Fruit fly (Drosophila melanogaster) whole organism, wandering third instar larva: ENCODE results near the gene CG13386.

Experiments
- Abd-B ChIP-seq: fragments of >200 bp; optimal IDR thresholded peaks from 2 replicates; lab custom pipeline; 2017; ENCODE audit warnings: missing biosample characterization, missing genetic modification characterization
- CG32264 ChIP-seq: fragments of 200-800 bp; sonication (Bioruptor generic); optimal IDR thresholded peaks from 2 replicates; lab custom pipeline; 2016; ENCODE audit warnings: missing biosample characterization, missing genetic modification characterization
- CG9705 ChIP-seq: fragments of 200-800 bp; sonication (Bioruptor generic); optimal IDR thresholded peaks from 2 replicates; lab custom pipeline; 2018; ENCODE audit warnings: missing biosample characterization, mild to moderate bottlenecking, missing genetic modification characterization
- CrebA ChIP-seq: fragments of 200-800 bp; sonication (Bioruptor generic); optimal IDR thresholded peaks from 2 replicates; lab custom pipeline; 2016; ENCODE audit warnings: missing biosample characterization, mild to moderate bottlenecking, missing genetic modification characterization, borderline replicate concordance
- Dfd ChIP-seq: fragments of >200 bp; optimal IDR thresholded peaks from 2 replicates; lab custom pipeline; 2017; ENCODE audit warnings: missing biosample characterization, missing genetic modification characterization
- Dif ChIP-seq: fragments of 200-275, 200-300 bp; sonication (Bioruptor generic); optimal IDR thresholded peaks from 2 replicates; lab custom pipeline; 2018; ENCODE audit warnings: missing biosample characterization, missing genetic modification characterization; ENCODE audit not compliant: partially characterized antibody
- GATAd ChIP-seq: sonication (Bioruptor generic); optimal IDR thresholded peaks from 2 replicates; lab custom pipeline; 2016; ENCODE audit warnings: missing biosample characterization, missing genetic modification characterization
- HLH106 ChIP-seq: fragments of 200-800 bp; optimal IDR thresholded peaks from 3 replicates; lab custom pipeline; 2019; ENCODE audit warnings: missing biosample characterization, mild to moderate bottlenecking, missing genetic modification characterization, moderate library complexity
- Hnf4 ChIP-seq: fragments of 200-800 bp; sonication (Bioruptor generic); optimal IDR thresholded peaks from 2 replicates; lab custom pipeline; 2016; ENCODE audit warnings: missing biosample characterization, mild to moderate bottlenecking, missing genetic modification characterization
- Hr78 ChIP-seq: fragments of >200 bp; optimal IDR thresholded peaks from 2 replicates; lab custom pipeline; 2017; ENCODE audit warnings: missing biosample characterization, missing genetic modification characterization
- Hr83 ChIP-seq: fragments of 200-300 bp; sonication (Bioruptor generic); optimal IDR thresholded peaks from 2 replicates; lab custom pipeline; 2016; ENCODE audit warnings: missing biosample characterization, mild to moderate bottlenecking, missing genetic modification characterization, moderate library complexity; ENCODE audit not compliant: poor library complexity, severe bottlenecking
- Jra ChIP-seq: sonication (Bioruptor generic); optimal IDR thresholded peaks from 2 replicates; lab custom pipeline; 2016; ENCODE audit warnings: missing biosample characterization, missing genetic modification characterization
- Mio ChIP-seq: sonication (Bioruptor generic); optimal IDR thresholded peaks from 2 replicates; lab custom pipeline; 2016; ENCODE audit warnings: missing biosample characterization, missing genetic modification characterization
- Myc ChIP-seq: fragments of >200 bp; optimal IDR thresholded peaks from 2 replicates; lab custom pipeline; 2017
- N ChIP-seq: fragments of >200 bp; optimal IDR thresholded peaks from 2 replicates; lab custom pipeline; 2018; ENCODE audit warnings: missing biosample characterization, missing external identifiers, missing genetic modification characterization
- OdsH ChIP-seq: fragments of 200-800 bp; sonication (Bioruptor generic); optimal IDR thresholded peaks from 2 replicates; lab custom pipeline; 2016; ENCODE audit warnings: missing biosample characterization, mild to moderate bottlenecking, missing genetic modification characterization
- Rel ChIP-seq, 2 experiments: fragments of 200-800 bp; sonication (Bioruptor generic) in 1 of 2; optimal IDR thresholded peaks; 2 replicates in 1 of 2; 3 replicates in 1 of 2; lab custom pipeline; 2016 to 2019; ENCODE audit warnings: mild to moderate bottlenecking in 2 of 2, missing biosample characterization in 2 of 2, missing genetic modification characterization in 2 of 2, moderate library complexity in 1 of 2
- Sp1 ChIP-seq: fragments of 200-800 bp; sonication (Bioruptor generic); optimal IDR thresholded peaks from 3 replicates; lab custom pipeline; 2019; ENCODE audit warnings: missing biosample characterization, mild to moderate bottlenecking, missing genetic modification characterization, moderate library complexity
- Vsx2 ChIP-seq: fragments of 200-300, 225-300 bp; sonication (Bioruptor generic); optimal IDR thresholded peaks from 2 replicates; lab custom pipeline; 2018; ENCODE audit warnings: missing biosample characterization, missing genetic modification characterization; ENCODE audit not compliant: partially characterized antibody
- br ChIP-seq: fragments of 200-800 bp; sonication (Bioruptor generic); optimal IDR thresholded peaks from 2 replicates; lab custom pipeline; 2016; ENCODE audit warnings: missing biosample characterization, missing genetic modification characterization
- brk ChIP-seq: fragments of 200-800 bp; sonication (Bioruptor generic); optimal IDR thresholded peaks from 2 replicates; lab custom pipeline; 2016; ENCODE audit warnings: missing biosample characterization, mild to moderate bottlenecking, missing genetic modification characterization
- dl ChIP-seq, 2 experiments: fragments of 175-275, 200-275 bp in 1 of 2; fragments of 200-275 bp in 1 of 2; sonication (Bioruptor generic); optimal IDR thresholded peaks; lab custom pipeline; 2018; ENCODE audit warnings: mild to moderate bottlenecking in 2 of 2, missing biosample characterization in 2 of 2, missing genetic modification characterization in 2 of 2, moderate library complexity in 2 of 2; ENCODE audit not compliant: partially characterized antibody in 2 of 2, insufficient read depth in 1 of 2
- dmrt93B ChIP-seq: fragments of 200-800 bp; sonication (Bioruptor generic); optimal IDR thresholded peaks from 2 replicates; lab custom pipeline; 2018; ENCODE audit warnings: missing biosample characterization, mild to moderate bottlenecking, missing genetic modification characterization
- dsf ChIP-seq: sonication (Bioruptor generic); optimal IDR thresholded peaks from 2 replicates; lab custom pipeline; 2016; ENCODE audit warnings: missing biosample characterization, missing genetic modification characterization, borderline replicate concordance
- ey ChIP-seq: fragments of 200-800 bp; sonication (Bioruptor generic); optimal IDR thresholded peaks from 2 replicates; lab custom pipeline; 2016; ENCODE audit warnings: missing biosample characterization, missing genetic modification characterization
- foxo ChIP-seq, 2 experiments: fragments of 200-800 bp; sonication (Bioruptor generic); optimal IDR thresholded peaks; 2 replicates in 1 of 2; 3 replicates in 1 of 2; lab custom pipeline; 2016 to 2017; ENCODE audit warnings: missing biosample characterization in 2 of 2, missing genetic modification characterization in 2 of 2
- fru ChIP-seq: fragments of 200-800 bp; sonication (Bioruptor generic); optimal IDR thresholded peaks from 3 replicates; lab custom pipeline; 2016; ENCODE audit warnings: missing biosample characterization, mild to moderate bottlenecking, missing genetic modification characterization
- h ChIP-seq: fragments of 200-800 bp; sonication (Bioruptor generic); optimal IDR thresholded peaks from 3 replicates; lab custom pipeline; 2016; ENCODE audit warnings: missing biosample characterization, mild to moderate bottlenecking, missing genetic modification characterization
- jim ChIP-seq: fragments of 175-275, 200-325 bp; sonication (Bioruptor generic); optimal IDR thresholded peaks from 2 replicates; lab custom pipeline; 2016; ENCODE audit warnings: missing biosample characterization, mild to moderate bottlenecking, missing genetic modification characterization
- lola ChIP-seq: fragments of >200 bp; optimal IDR thresholded peaks from 2 replicates; lab custom pipeline; 2017; ENCODE audit warnings: missing biosample characterization, missing genetic modification characterization
- pan ChIP-seq: fragments of >200 bp; optimal IDR thresholded peaks from 2 replicates; lab custom pipeline; 2017
- psq ChIP-seq: fragments of 200-800 bp; sonication (Bioruptor generic); optimal IDR thresholded peaks from 3 replicates; lab custom pipeline; 2017; ENCODE audit warnings: missing biosample characterization, mild to moderate bottlenecking, missing genetic modification characterization, moderate library complexity
- rgr ChIP-seq: fragments of 200-800 bp; sonication (Bioruptor generic); optimal IDR thresholded peaks from 3 replicates; lab custom pipeline; 2016; ENCODE audit warnings: missing biosample characterization, mild to moderate bottlenecking, missing genetic modification characterization
- sage ChIP-seq: fragments of 200-800 bp; sonication (Bioruptor generic); optimal IDR thresholded peaks from 2 replicates; lab custom pipeline; 2016; ENCODE audit warnings: missing biosample characterization, mild to moderate bottlenecking, missing genetic modification characterization
- sv ChIP-seq: fragments of 200-800 bp; sonication (Bioruptor generic); optimal IDR thresholded peaks from 3 replicates; lab custom pipeline; 2016; ENCODE audit warnings: missing biosample characterization, missing genetic modification characterization
- tai ChIP-seq: sonication (Bioruptor generic); optimal IDR thresholded peaks from 2 replicates; lab custom pipeline; 2016; ENCODE audit warnings: missing biosample characterization, missing genetic modification characterization
- usp ChIP-seq: fragments of >200 bp; optimal IDR thresholded peaks from 2 replicates; lab custom pipeline; 2017; ENCODE audit warnings: missing biosample characterization, missing genetic modification characterization
- woc ChIP-seq: sonication (Bioruptor generic); optimal IDR thresholded peaks from 2 replicates; lab custom pipeline; 2016; ENCODE audit warnings: missing biosample characterization, mild to moderate bottlenecking, missing genetic modification characterization

Gene CG13386

DNA sequence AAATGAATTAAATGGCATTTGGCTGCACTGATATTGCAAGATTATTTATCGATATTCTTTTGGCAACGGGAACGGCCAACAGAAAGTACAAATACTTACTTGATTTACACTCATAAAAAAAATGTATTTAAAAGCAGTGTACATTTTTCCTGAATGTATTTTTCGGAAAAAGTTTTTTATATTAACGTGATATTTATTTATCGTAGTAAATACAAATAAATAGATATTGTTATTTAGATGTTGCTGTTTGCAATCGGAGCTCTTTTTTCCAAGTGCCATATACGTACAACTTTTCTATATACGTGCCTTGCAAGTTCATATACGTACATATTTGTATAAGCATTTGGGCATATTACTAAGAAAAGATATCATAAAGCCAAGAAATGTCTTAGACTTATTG lies 47.5 kb upstream of the CG13386 start:
- TF ChIP-seq Abd-B (GFP tag; lab: Kevin White, UChicago) (no peak), Hr78 (GFP tag; lab: Kevin White, UChicago) (no peak), OdsH (peak; percentile 26), Dfd (no peak), tai (GFP tag; lab: Kevin White, UChicago) (no peak), lola (GFP tag; lab: Kevin White, UChicago) (no peak), CrebA (GFP tag; lab: Kevin White, UChicago) (no peak), Myc (lab: Kevin White, UChicago) (no peak), dmrt93B (GFP tag; lab: Kevin White, UChicago) (peak; percentile 5), usp (GFP tag; lab: Kevin White, UChicago) (no peak), dsf (GFP tag; lab: Kevin White, UChicago) (no peak), pan (lab: Kevin White, UChicago) (no peak), Vsx2 (GFP tag; lab: Kevin White, UChicago) (no peak), brk (GFP tag; lab: Kevin White, UChicago) (no peak), br (no peak), Hnf4 (GFP tag; lab: Kevin White, UChicago) (no peak), rgr (GFP tag; lab: Kevin White, UChicago) (peak; percentile 44), Jra (GFP tag; lab: Kevin White, UChicago) (no peak), Mio (no peak), woc (no peak), Rel (GFP tag; optimal IDR thresholded peaks at IDR 0.05; lab: Kevin White, UChicago) (no peak), Rel (tag; optimal IDR thresholded peaks at IDR 0.05; lab: Kevin White, UChicago) (no peak), dl (GFP tag; optimal IDR thresholded peaks at IDR 0.05; lab: Kevin White, UChicago; ENCODE audit: insufficient read depth in 1 of 2, partially characterized antibody in 2 of 2) (no peak), CG9705 (GFP tag; lab: Kevin White, UChicago) (no peak), sv (GFP tag; lab: Kevin White, UChicago) (no peak), Hr83 (GFP tag; lab: Kevin White, UChicago) (no peak), CG32264 (GFP tag; lab: Kevin White, UChicago) (no peak), psq (peak; percentile 36), sage (GFP tag; lab: Kevin White, UChicago) (no peak), Sp1 (GFP tag; lab: Kevin White, UChicago) (no peak), Dif (GFP tag; lab: Kevin White, UChicago) (no peak), foxo (GFP tag; optimal IDR thresholded peaks at IDR 0.05; lab: Kevin White, UChicago) (peak in 1 of 2 experiments; percentile 71), h (peak; percentile 65), GATAd (no peak), ey (no peak), HLH106 (peak; percentile 60), N (no peak), fru (GFP tag; lab: Kevin White, UChicago) (peak; percentile 29), jim (GFP tag; lab: Kevin White, UChicago) (no peak)
- TF ChIP-seq, all 38 proteins: peak for 8

DNA sequence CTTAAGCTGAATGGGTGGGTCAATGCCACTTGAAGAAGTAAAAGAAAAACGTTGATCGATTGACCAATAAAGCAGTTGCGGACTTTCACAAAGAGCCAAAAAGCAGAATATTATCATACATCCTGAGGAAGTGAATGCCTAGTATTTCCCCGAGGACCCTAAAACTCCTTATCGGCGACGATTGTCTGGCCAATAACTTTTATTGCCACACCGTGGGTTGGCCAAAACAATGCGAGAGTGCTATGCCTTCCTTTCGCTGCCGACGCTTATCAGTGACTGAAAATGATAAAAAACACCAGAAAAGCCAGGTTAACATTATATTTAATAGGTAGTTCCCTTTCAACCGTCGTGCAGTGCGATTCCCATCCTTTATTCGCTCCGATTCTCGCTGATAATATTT lies 47.0 kb upstream of the CG13386 start, which contains the start of gene Mur29B:
Gene Mur29B, plus strand, starts transcription at position 324 of the 400 bp plus-strand sequence.
- TF ChIP-seq CrebA (GFP tag; lab: Kevin White, UChicago): peak; percentile 22
- TF ChIP-seq Hnf4 (GFP tag; lab: Kevin White, UChicago): no peak
- no peak for TF ChIP-seq Sp1 (GFP tag; lab: Kevin White, UChicago)
- no peak for TF ChIP-seq dmrt93B (GFP tag; lab: Kevin White, UChicago)
- no peak for TF ChIP-seq Vsx2 (GFP tag; lab: Kevin White, UChicago)
- TF ChIP-seq Dfd: no peak
- TF ChIP-seq HLH106: no peak
- peak; percentile 2 for TF ChIP-seq br
- no peak for TF ChIP-seq ey
- TF ChIP-seq jim (GFP tag; lab: Kevin White, UChicago): no peak
- TF ChIP-seq tai (GFP tag; lab: Kevin White, UChicago): no peak
- TF ChIP-seq h: no peak
- peak; percentile 29 for TF ChIP-seq Hr83 (GFP tag; lab: Kevin White, UChicago)
- TF ChIP-seq CG9705 (GFP tag; lab: Kevin White, UChicago): no peak
- TF ChIP-seq Rel (GFP tag; optimal IDR thresholded peaks at IDR 0.05; lab: Kevin White, UChicago): no peak
- peak; percentile 92 for TF ChIP-seq Rel (tag; optimal IDR thresholded peaks at IDR 0.05; lab: Kevin White, UChicago)
- no peak for TF ChIP-seq Abd-B (GFP tag; lab: Kevin White, UChicago)
- TF ChIP-seq Hr78 (GFP tag; lab: Kevin White, UChicago): no peak
- TF ChIP-seq dl (GFP tag; optimal IDR thresholded peaks at IDR 0.05; lab: Kevin White, UChicago; ENCODE audit: insufficient read depth in 1 of 2, partially characterized antibody in 2 of 2): no peak
- TF ChIP-seq sage (GFP tag; lab: Kevin White, UChicago): no peak
- no peak for TF ChIP-seq dsf (GFP tag; lab: Kevin White, UChicago)
- no peak for TF ChIP-seq sv (GFP tag; lab: Kevin White, UChicago)
- TF ChIP-seq pan (lab: Kevin White, UChicago): no peak
- no peak for TF ChIP-seq lola (GFP tag; lab: Kevin White, UChicago)
- no peak for TF ChIP-seq OdsH
- no peak for TF ChIP-seq Mio
- TF ChIP-seq rgr (GFP tag; lab: Kevin White, UChicago): no peak
- TF ChIP-seq woc: no peak
- no peak for TF ChIP-seq N
- no peak for TF ChIP-seq Myc (lab: Kevin White, UChicago)
- no peak for TF ChIP-seq GATAd
